Fruit fly (Drosophila melanogaster) S2 (cell line): Measurements from ENCODE around the gene spi.
A peak's percentile ranks its signal among the peaks of the same experiment; 100 is the strongest.

Source experiments
- CG8478 ChIP-seq: fragments of >200 bp; optimal IDR thresholded peaks from 2 replicates; lab custom pipeline; 2018
- CTCF ChIP-seq, 2 experiments: fragments of >200 bp; optimal IDR thresholded peaks; 2 replicates each; lab custom pipeline; 2018

Gene spi

dm6 chr2L:19577187-19577765, at the start of gene spi, which contains the start of gene msb1l:
Gene spi, minus strand, starts transcription at chr2L:19577315.
Gene msb1l, plus strand, starts transcription at chr2L:19577701.
- TF ChIP-seq CTCF (optimal IDR thresholded peaks at IDR 0.05; lab: Kevin White, UChicago) (no peak), CG8478 (lab: Kevin White, UChicago) (no peak)

- TF ChIP-seq CG8478 (lab: Kevin White, UChicago): no peak
These were observed 29.2 kb upstream of the spi start, which contains the start of gene CG46244 for dm6 chr2L:19606318-19606717. Gene CG46244, plus strand, starts transcription at chr2L:19606569.

- TF ChIP-seq CG8478 (lab: Kevin White, UChicago) (no peak), CTCF (optimal IDR thresholded peaks at IDR 0.05; lab: Kevin White, UChicago) (no peak)
These were observed 28.3 kb upstream of the spi start for dm6 chr2L:19605365-19605921.

DNA sequence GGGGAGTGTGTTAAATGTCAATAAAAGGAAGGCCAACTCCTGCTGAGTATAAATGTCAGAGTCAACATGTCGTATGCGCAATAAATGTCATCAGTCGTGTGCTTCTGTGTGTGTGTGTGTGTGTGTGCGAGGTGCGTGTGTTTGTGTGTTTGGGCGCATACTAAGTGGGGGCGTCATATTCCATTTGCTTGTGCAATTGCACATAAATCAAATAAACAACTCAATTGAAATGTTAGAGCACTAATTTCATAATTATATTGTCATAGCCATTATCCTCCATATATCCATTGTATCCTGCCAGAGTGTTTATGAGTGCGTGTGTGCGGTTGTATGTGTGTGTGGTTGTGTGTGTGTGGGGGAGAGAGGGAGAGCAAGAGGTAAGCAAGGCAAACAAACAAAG, 17.0 kb upstream of the spi start:
- no peak for TF ChIP-seq CTCF (optimal IDR thresholded peaks at IDR 0.05; lab: Kevin White, UChicago)
- TF ChIP-seq CG8478 (lab: Kevin White, UChicago): no peak

DNA sequence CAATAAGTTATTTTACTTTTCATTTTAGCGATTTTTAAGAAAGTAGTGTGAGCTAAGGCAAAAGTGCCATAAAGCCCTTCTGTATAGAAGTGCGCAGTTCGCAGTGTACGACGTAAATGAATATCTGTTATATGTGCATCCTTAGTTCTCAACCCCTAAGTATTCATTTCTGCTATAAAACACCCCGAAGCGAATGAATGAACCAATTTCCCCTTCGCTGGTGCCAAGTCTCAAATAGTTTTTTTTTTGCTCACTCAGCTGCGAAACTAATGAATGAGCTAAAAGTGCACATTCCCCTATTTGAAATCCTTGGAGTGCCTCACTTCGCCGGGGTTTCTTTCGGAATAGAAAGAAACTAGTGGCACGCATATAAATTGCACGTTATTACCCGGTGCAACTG, 13.5 kb upstream of the spi start:
- TF ChIP-seq CG8478 (lab: Kevin White, UChicago) (no peak), CTCF (optimal IDR thresholded peaks at IDR 0.05; lab: Kevin White, UChicago) (peak in 1 of 2 experiments; percentile 25)

DNA sequence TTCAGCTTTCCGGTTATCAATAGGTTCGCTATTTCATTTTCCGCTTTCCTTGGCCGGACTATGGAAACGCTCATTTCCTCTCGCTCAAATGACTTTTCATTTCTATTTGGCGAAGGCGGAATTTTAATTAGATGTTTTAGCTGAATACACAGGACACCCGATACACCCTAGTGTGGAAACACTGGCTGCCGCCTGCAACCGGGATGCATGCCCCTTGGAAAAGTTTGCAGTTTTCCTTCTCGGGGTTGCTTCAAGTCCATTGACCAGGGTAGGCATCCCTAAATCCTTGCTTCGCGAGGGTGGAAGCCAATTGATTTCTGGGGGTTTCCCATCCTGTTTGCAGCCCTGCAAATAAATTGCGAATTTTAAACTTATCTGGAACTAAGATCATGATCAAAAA, 11.8 kb upstream of the spi start:
- no peak for TF ChIP-seq CTCF (optimal IDR thresholded peaks at IDR 0.05; lab: Kevin White, UChicago)
- TF ChIP-seq CG8478 (lab: Kevin White, UChicago): no peak

- no peak for TF ChIP-seq CG8478 (lab: Kevin White, UChicago)
- no peak for TF ChIP-seq CTCF (optimal IDR thresholded peaks at IDR 0.05; lab: Kevin White, UChicago)
These were observed 10.2 kb upstream of the spi start for dm6 chr2L:19587334-19587659.

dm6 chr2L:19586436-19587333, 9.6 kb upstream of the spi start, which contains the start of gene Lar:
Gene Lar, plus strand, starts transcription at chr2L:19586623.
- TF ChIP-seq CTCF (optimal IDR thresholded peaks at IDR 0.05; lab: Kevin White, UChicago) (peak; percentile 7 to 28), CG8478 (lab: Kevin White, UChicago) (no peak)

- TF ChIP-seq CTCF (optimal IDR thresholded peaks at IDR 0.05; lab: Kevin White, UChicago): peak; percentile 26 to 68
- TF ChIP-seq CG8478 (lab: Kevin White, UChicago): no peak
These were observed 6.8 kb upstream of the spi start, which contains the start of the genes PCNA2 and CG10366 for dm6 chr2L:19583926-19584392. Gene PCNA2, minus strand, starts transcription at chr2L:19583990. Gene CG10366, plus strand, starts transcription at chr2L:19584235.

dm6 chr2L:19582185-19582584, 5.1 kb upstream of the spi start, which contains the start of gene Hakai:
Gene Hakai, minus strand, starts transcription at chr2L:19582474.
- TF ChIP-seq CG8478 (lab: Kevin White, UChicago) (no peak), CTCF (optimal IDR thresholded peaks at IDR 0.05; lab: Kevin White, UChicago) (peak in 1 of 2 experiments; percentile 29)

DNA sequence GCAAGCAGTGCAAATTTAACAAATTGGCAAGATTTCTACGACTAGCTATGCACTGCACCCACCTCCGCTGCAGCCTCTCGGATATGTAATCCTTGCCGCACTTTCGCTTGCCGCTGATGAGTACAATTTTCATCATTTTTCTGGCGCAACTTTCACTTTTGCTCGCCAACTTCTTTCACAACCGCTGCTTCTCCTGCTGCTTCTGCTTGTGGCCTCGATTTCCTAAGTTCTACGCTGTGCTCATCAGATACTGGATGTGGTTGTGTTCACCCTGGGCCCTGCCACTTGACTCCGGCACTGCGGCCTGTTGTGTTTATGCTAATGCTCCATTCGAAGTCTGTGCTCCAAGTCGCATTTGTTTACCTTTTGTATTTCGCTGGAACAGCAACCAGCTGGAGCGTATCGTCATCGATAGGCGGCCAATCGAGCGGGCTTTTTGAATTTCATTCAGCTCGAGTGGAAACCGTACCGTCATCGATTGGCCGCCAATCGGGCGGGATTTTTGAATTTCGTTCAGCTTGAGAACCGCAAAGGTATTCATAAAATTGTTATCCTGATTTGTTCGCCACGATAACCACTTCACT, 3.0 kb upstream of the spi start, which contains the start of gene Pmvk:
Gene Pmvk (minus strand): TSS at position 357 of the 584 bp plus-strand sequence.
- no peak for TF ChIP-seq CTCF (optimal IDR thresholded peaks at IDR 0.05; lab: Kevin White, UChicago)
- TF ChIP-seq CG8478 (lab: Kevin White, UChicago): no peak

dm6 chr2L:19576299-19576971, 680 bp downstream of the spi start:
- TF ChIP-seq CTCF (optimal IDR thresholded peaks at IDR 0.05; lab: Kevin White, UChicago) (no peak), CG8478 (lab: Kevin White, UChicago) (no peak)

dm6 chr2L:19575626-19576298, 1.4 kb downstream of the spi start:
- TF ChIP-seq CTCF (optimal IDR thresholded peaks at IDR 0.05; lab: Kevin White, UChicago) (peak in 1 of 2 experiments; percentile 40), CG8478 (lab: Kevin White, UChicago) (no peak)
